Worm (Caenorhabditis elegans): ENCODE measurements around the gene K08B12.3.
A peak's percentile ranks its signal among the peaks of the same experiment; 100 is the strongest.

- TF ChIP-seq pha-4 (tag; optimal IDR thresholded peaks at IDR 0.05) (no peak), ama-1 (optimal IDR thresholded peaks at IDR 0.05) (no peak), nhr-11 (tag; optimal IDR thresholded peaks at IDR 0.05) (no peak), nfya-1 (tag; optimal IDR thresholded peaks at IDR 0.05) (no peak), unc-86 (tag; optimal IDR thresholded peaks at IDR 0.05) (no peak), fkh-10 (GFP tag; optimal IDR thresholded peaks at IDR 0.05) (no peak), ets-4 (tag; optimal IDR thresholded peaks at IDR 0.05) (no peak), ceh-6 (GFP tag; optimal IDR thresholded peaks at IDR 0.05) (no peak), tbx-2 (tag; optimal IDR thresholded peaks at IDR 0.05) (no peak), ceh-24 (tag; optimal IDR thresholded peaks at IDR 0.05) (no peak), ceh-31 (tag; optimal IDR thresholded peaks at IDR 0.05) (peak; percentile 39)
Measured at ce11 chrV:6230629-6231229, 4.2 kb upstream of the K08B12.3 start.

Data from whole organism, late embryonic.